Worm (Caenorhabditis elegans): Measurements from ENCODE around the gene clhm-1.

clhm-1 gene

ce11 chrII:6824524-6824923 is 46.3 kb downstream of the clhm-1 start:
- TF ChIP-seq ets-7 (tag; optimal IDR thresholded peaks at IDR 0.05) (no peak), tbx-11 (GFP tag; IDR thresholded peaks at IDR 0.05) (no peak), F13C5.2 (tag; optimal IDR thresholded peaks at IDR 0.05) (no peak), aly-1 (tag; optimal IDR thresholded peaks at IDR 0.05) (no peak), tbx-37 (GFP tag; conservative IDR thresholded peaks at IDR 0.05) (no peak), flt-1 (GFP tag; IDR thresholded peaks at IDR 0.05) (no peak), sea-1 (GFP tag; conservative IDR thresholded peaks at IDR 0.05) (no peak), hmbx-1 (tag; optimal IDR thresholded peaks at IDR 0.05) (no peak), ama-1 (optimal IDR thresholded peaks at IDR 0.05) (no peak), pes-1 (GFP tag; IDR thresholded peaks at IDR 0.05) (no peak), tra-4 (tag; optimal IDR thresholded peaks at IDR 0.05) (no peak), scrt-1 (GFP tag; IDR thresholded peaks at IDR 0.05) (no peak), hmg-4 (GFP tag; optimal IDR thresholded peaks at IDR 0.05) (no peak), ceh-13 (GFP tag; optimal IDR thresholded peaks at IDR 0.05) (no peak), B0310.2 (tag; optimal IDR thresholded peaks at IDR 0.05) (no peak), hnd-1 (tag; optimal IDR thresholded peaks at IDR 0.05) (no peak), ceh-36 (tag; optimal IDR thresholded peaks at IDR 0.05) (no peak)

ce11 chrII:6823912-6824311 is 46.9 kb downstream of the clhm-1 start:
- no peak for TF ChIP-seq tra-4 (tag; optimal IDR thresholded peaks at IDR 0.05)
- TF ChIP-seq F13C5.2 (tag; optimal IDR thresholded peaks at IDR 0.05), result peak; percentile 4

- TF ChIP-seq aly-1 (tag; optimal IDR thresholded peaks at IDR 0.05) (no peak), B0310.2 (tag; optimal IDR thresholded peaks at IDR 0.05) (no peak), tra-4 (tag; optimal IDR thresholded peaks at IDR 0.05) (no peak), tbx-37 (GFP tag; conservative IDR thresholded peaks at IDR 0.05) (no peak), hnd-1 (tag; optimal IDR thresholded peaks at IDR 0.05) (no peak), tbx-11 (GFP tag; IDR thresholded peaks at IDR 0.05) (no peak), ama-1 (optimal IDR thresholded peaks at IDR 0.05) (no peak), ceh-13 (GFP tag; optimal IDR thresholded peaks at IDR 0.05) (no peak), ceh-36 (tag; optimal IDR thresholded peaks at IDR 0.05) (no peak), pes-1 (GFP tag; IDR thresholded peaks at IDR 0.05) (no peak), hmg-4 (GFP tag; optimal IDR thresholded peaks at IDR 0.05) (no peak), scrt-1 (GFP tag; IDR thresholded peaks at IDR 0.05) (no peak), sea-1 (GFP tag; conservative IDR thresholded peaks at IDR 0.05) (no peak), hmbx-1 (tag; optimal IDR thresholded peaks at IDR 0.05) (no peak), F13C5.2 (tag; optimal IDR thresholded peaks at IDR 0.05) (no peak), flt-1 (GFP tag; IDR thresholded peaks at IDR 0.05) (no peak), ets-7 (tag; optimal IDR thresholded peaks at IDR 0.05) (no peak)
Measured at ce11 chrII:6823233-6823632, 47.6 kb downstream of the clhm-1 start.

ce11 chrII:6822347-6822746 is 48.5 kb downstream of the clhm-1 start:
- TF ChIP-seq pes-1 (GFP tag; IDR thresholded peaks at IDR 0.05) (no peak), tbx-11 (GFP tag; IDR thresholded peaks at IDR 0.05) (no peak), hnd-1 (tag; optimal IDR thresholded peaks at IDR 0.05) (no peak), flt-1 (GFP tag; IDR thresholded peaks at IDR 0.05) (no peak)

ce11 chrII:6821832-6822231 is 49.0 kb downstream of the clhm-1 start:
- TF ChIP-seq hmg-4 (GFP tag; optimal IDR thresholded peaks at IDR 0.05), result no peak
- no peak for TF ChIP-seq F13C5.2 (tag; optimal IDR thresholded peaks at IDR 0.05)
- TF ChIP-seq flt-1 (GFP tag; IDR thresholded peaks at IDR 0.05), result no peak
- TF ChIP-seq scrt-1 (GFP tag; IDR thresholded peaks at IDR 0.05), result no peak
- no peak for TF ChIP-seq tra-4 (tag; optimal IDR thresholded peaks at IDR 0.05)

ce11 chrII:6821118-6821517 is 49.7 kb downstream of the clhm-1 start:
- TF ChIP-seq scrt-1 (GFP tag; IDR thresholded peaks at IDR 0.05) (no peak), tbx-11 (GFP tag; IDR thresholded peaks at IDR 0.05) (no peak), hmg-4 (GFP tag; optimal IDR thresholded peaks at IDR 0.05) (no peak), ceh-13 (GFP tag; optimal IDR thresholded peaks at IDR 0.05) (no peak), flt-1 (GFP tag; IDR thresholded peaks at IDR 0.05) (no peak), tra-4 (tag; optimal IDR thresholded peaks at IDR 0.05) (no peak), ets-7 (tag; optimal IDR thresholded peaks at IDR 0.05) (no peak), F13C5.2 (tag; optimal IDR thresholded peaks at IDR 0.05) (no peak), hmbx-1 (tag; optimal IDR thresholded peaks at IDR 0.05) (no peak), ceh-36 (tag; optimal IDR thresholded peaks at IDR 0.05) (no peak), B0310.2 (tag; optimal IDR thresholded peaks at IDR 0.05) (no peak), hnd-1 (tag; optimal IDR thresholded peaks at IDR 0.05) (no peak), sea-1 (GFP tag; conservative IDR thresholded peaks at IDR 0.05) (no peak), ama-1 (optimal IDR thresholded peaks at IDR 0.05) (no peak)

ce11 chrII:6820278-6820971 is 50.4 kb downstream of the clhm-1 start:
- TF ChIP-seq aly-1 (tag; optimal IDR thresholded peaks at IDR 0.05) (no peak), tbx-11 (GFP tag; IDR thresholded peaks at IDR 0.05) (no peak), hmbx-1 (tag; optimal IDR thresholded peaks at IDR 0.05) (no peak), F13C5.2 (tag; optimal IDR thresholded peaks at IDR 0.05) (no peak), ets-7 (tag; optimal IDR thresholded peaks at IDR 0.05) (no peak), tbx-37 (GFP tag; conservative IDR thresholded peaks at IDR 0.05) (no peak), pes-1 (GFP tag; IDR thresholded peaks at IDR 0.05) (no peak), flt-1 (GFP tag; IDR thresholded peaks at IDR 0.05) (no peak), hnd-1 (tag; optimal IDR thresholded peaks at IDR 0.05) (no peak), ama-1 (optimal IDR thresholded peaks at IDR 0.05) (no peak), sea-1 (GFP tag; conservative IDR thresholded peaks at IDR 0.05) (no peak), hmg-4 (GFP tag; optimal IDR thresholded peaks at IDR 0.05) (no peak), B0310.2 (tag; optimal IDR thresholded peaks at IDR 0.05) (no peak), ceh-36 (tag; optimal IDR thresholded peaks at IDR 0.05) (no peak), ceh-13 (GFP tag; optimal IDR thresholded peaks at IDR 0.05) (no peak), tra-4 (tag; optimal IDR thresholded peaks at IDR 0.05) (no peak), scrt-1 (GFP tag; IDR thresholded peaks at IDR 0.05) (no peak)
